Worm (Caenorhabditis elegans) whole organism, dauer: ENCODE data around the gene Y60A3A.16.
"Not testable (repeated sequence)": the region's sequence is repeated elsewhere in the genome, so short reads cannot be mapped to it uniquely, and the experiment has no call there.

Source experiments
- unc-62 ChIP-seq: sonication (generic microtip); optimal IDR thresholded peaks from 2 replicates; lab custom pipeline; 2017; ENCODE audit warnings: missing biosample characterization, missing genetic modification reagents, missing genetic modification characterization

The Y60A3A.16 gene

DNA sequence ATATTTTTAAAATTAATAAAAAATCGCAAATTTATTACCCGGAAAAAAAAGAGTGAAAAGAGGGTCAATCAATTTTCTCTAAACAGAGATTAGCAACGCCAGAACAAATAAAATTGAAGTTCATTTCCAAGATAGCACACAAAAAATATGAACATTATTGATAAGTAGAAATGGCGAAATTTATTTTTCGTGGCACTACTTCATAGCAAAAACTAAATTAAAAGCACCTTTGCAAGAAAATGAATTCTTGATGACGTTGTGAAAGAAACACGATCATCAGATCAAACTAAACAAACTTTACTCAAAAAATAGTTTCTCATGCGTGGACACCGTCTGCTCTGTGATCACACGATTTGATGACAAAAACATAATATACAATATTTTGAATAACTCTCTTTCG lies at the start of gene Y60A3A.16:
Gene Y60A3A.16 (minus strand): TSS at position 101 of the 400 bp plus-strand sequence.
- TF ChIP-seq unc-62 (GFP tag; lab: Kevin White, UChicago) = no peak

DNA sequence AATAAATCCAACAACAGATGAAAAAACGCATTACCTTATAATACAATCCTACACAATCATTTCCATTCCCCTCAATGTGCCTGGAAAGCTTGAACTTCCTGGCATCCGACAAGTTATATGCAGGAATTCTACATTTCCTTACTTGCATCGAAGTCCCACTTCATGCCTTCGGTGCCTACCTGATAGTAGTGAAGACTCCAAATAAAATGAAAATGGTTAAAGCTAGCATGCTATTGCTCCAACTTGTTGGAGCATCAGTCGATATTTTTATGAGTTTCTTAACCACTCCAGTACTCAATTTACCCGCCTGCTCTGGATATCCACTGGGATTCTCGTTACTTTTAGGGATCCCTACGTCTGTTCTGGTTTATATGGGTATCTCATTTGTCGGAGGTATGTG lies 43.1 kb upstream of the Y60A3A.16 start, which contains the start of gene srh-171:
Gene srh-171 (plus strand): TSS at position 75 of the 400 bp plus-strand sequence.
- TF ChIP-seq unc-62 (GFP tag; lab: Kevin White, UChicago) = no peak

DNA sequence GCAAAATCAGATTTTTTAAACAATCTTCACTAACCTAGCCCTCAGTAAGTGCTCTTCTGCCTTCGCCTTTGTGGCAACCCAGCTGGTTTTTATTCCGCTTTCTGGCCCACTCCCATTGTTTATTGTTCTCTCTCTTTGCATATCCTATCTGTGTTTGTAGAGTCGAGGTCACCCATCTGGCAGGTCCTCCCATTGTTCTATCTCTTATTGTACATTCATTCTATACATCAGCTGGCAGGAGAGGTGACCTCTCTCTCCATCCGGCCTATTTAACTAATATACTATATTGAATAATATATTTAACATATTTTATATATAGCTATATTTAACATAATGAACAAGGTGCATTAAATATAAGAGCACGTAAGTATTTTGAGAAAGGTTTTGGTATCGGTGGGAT lies 39.5 kb upstream of the Y60A3A.16 start:
- no peak for TF ChIP-seq unc-62 (GFP tag; lab: Kevin White, UChicago)

DNA sequence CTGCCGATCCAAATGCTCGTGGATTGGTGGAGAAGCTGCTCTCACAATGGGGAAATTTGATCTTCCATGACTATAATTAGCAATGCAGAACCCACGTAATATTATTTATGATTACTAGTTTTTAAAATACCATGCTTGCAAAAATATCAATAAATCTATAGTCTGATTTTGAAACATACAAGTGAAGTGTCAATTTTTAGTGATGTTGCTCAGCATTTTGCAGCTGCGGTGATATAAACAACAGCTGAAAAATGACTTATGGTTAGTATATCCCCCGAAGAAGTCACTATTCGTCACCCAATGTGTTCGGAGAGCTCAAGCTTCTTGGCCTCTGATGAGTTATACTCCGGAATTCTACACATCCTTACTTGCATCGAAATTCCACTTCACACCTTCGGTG lies 36.2 kb upstream of the Y60A3A.16 start, which contains the start of gene srh-172:
Gene srh-172 (plus strand): TSS at position 301 of the 400 bp plus-strand sequence.
- no peak for TF ChIP-seq unc-62 (GFP tag; lab: Kevin White, UChicago)

DNA sequence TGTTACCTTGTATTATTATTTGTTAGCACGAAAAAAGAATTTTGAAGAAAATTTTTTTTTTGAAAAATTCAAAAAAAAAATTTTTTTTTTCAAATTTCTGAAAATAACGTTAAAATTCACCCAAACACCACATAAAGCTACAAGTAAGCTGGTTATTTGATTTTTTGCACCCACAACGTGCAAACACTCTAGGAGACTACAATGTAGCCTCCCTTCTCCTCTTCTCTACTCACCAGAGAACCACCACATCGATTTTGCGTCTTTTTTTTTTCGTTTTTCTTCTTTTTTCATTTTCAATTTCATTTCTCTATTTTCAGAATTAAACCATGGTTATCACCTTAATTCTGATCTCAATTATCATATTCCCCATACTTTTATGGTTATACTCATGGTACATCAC lies 32.7 kb upstream of the Y60A3A.16 start, which contains the start of gene abhd-3.1:
Gene abhd-3.1 (plus strand): TSS at position 318 of the 400 bp plus-strand sequence.
- TF ChIP-seq unc-62 (GFP tag; lab: Kevin White, UChicago) = no peak

DNA sequence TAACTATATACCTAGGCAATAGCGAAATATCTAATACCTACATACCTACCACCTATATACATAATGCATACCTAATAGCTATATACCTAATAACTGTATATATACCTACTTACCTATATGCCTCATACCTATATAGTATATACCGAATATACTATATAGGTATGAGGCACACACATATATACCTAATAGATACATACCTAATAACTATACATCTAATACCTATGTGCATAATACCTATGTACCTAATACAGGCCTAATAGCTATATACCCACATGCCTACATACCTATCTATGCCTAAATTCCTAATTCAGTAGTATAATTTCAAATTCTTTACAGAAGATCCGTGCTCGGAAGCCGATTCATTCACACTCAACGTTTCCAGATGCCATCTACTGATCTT lies 32.0 kb upstream of the Y60A3A.16 start:
- TF ChIP-seq unc-62 (GFP tag; lab: Kevin White, UChicago) = no peak

DNA sequence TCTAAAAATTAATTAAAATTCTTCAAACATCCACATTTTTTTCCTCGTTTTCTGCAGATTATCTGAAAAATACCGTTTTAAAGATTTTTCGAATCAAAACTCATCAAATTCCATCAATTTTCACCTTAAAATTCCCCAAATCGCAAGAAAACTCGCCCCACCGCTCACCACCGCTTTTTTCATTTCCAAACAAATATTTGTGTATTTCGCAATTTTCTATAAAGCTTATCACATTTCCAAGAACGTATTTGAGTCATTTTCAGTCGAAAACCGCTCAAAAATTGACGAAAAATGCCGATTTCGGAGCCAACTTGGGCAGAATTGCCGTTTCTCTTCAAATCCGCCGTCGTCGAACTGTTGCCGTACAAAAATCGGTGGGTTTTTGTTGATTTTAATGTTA lies 27.2 kb upstream of the Y60A3A.16 start, which contains the start of gene Y60A3A.8:
Gene Y60A3A.8 (plus strand): TSS at position 258 of the 400 bp plus-strand sequence.
- TF ChIP-seq unc-62 (GFP tag; lab: Kevin White, UChicago) = not testable (repeated sequence)

DNA sequence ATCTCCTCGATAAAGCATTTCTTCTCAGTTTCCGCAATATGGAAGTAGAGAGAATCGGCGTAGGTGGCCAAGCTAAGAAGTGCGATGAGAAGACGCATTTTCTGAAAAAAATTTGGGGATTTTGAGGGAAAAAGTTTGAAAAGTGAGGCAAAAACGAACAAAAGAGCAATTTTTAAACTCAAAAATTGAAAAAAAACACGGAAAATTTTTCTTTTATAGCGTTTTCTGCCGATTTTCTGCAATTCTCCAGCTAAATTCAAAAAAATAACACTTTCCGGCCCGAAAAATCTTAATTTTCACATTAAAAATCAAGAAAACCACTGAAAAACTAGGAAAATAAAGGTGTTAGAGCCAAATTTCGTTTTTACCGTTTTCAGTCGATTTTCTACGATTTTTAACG lies 26.5 kb upstream of the Y60A3A.16 start, which contains the start of gene tmed-4:
Gene tmed-4 (minus strand): TSS at position 101 of the 400 bp plus-strand sequence.
- not testable (repeated sequence) for TF ChIP-seq unc-62 (GFP tag; lab: Kevin White, UChicago)

DNA sequence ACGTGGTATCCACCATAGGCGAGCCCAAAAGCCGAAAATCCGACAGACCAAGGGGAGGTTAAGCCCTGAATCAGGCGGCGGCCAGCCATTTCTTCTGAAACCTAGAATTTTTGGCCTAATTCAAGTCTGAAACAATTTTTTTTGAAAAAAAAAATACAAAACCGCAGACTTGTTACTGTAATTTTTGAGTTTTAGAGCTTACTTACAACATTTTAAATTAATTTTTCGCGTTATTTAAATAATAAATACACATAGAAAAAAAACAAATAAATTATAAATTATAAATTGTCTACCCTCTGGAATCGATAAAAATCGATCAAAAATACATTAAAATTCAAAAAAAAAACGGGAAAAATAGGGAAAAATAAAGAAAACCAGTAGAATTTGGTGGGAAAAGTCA lies 24.0 kb upstream of the Y60A3A.16 start, which contains the start of gene dhs-24:
Gene dhs-24 (minus strand): TSS at position 101 of the 400 bp plus-strand sequence.
- no peak for TF ChIP-seq unc-62 (GFP tag; lab: Kevin White, UChicago)

DNA sequence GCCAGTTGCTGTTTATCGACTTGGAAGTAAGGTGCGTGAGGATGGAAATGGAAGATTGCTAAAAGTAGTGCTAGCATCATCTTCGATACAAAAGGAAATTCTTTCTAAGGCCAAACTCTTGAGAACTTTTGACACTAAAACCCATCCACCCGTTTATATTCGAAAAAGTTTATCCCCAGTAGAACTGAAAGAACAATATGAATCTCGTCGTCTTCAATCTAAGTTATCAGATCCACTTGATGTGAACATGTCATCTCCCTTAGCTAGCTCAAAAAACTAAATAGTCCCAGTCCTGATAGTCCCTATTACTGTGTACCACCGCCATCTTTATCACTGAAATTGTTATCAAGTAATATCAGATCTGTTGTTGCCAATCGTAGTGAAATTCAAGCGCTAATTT lies 14.4 kb upstream of the Y60A3A.16 start:
- no peak for TF ChIP-seq unc-62 (GFP tag; lab: Kevin White, UChicago)

DNA sequence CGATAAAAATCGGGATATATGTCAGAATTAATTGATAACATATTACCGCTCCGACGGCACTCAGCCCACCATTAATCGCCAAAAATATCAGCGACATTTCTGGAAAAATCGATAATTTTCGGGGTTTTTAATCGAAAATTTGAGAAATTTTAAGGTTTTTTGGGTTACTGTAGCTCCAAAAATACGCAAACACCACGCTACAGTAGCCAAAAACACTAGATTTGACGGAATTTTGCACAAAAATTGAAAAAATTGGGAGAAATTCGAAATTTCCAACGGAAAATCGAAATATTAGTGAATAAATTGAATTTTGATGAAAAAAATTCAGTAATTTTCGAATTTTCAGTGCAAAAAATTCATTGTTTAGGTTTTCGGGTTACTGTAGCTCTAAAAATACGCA lies 11.7 kb upstream of the Y60A3A.16 start, which contains the start of gene algn-7:
Gene algn-7 (minus strand): TSS at position 101 of the 400 bp plus-strand sequence.
- TF ChIP-seq unc-62 (GFP tag; lab: Kevin White, UChicago) = no peak

DNA sequence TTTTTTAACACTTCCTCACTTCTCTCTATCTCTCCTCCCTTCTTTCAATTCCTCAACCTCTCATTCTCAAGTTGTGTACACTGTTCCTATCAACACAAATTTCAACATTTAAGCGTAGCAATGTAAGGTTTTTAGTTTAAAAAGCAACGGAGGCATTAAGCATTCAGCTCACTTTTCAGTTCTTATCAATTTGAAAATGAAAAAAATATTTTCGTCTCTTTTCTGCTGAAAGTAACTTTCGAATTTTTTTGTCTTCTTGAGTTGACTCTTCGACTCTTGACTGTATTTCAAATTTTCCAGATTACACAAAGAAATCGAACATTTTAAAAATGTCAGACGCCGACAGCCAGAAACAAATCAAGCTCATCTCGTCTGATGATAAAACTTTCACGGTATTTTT lies 1.4 kb upstream of the Y60A3A.16 start, which contains the start of gene skr-4:
Gene skr-4 (plus strand): TSS at position 301 of the 400 bp plus-strand sequence.
- no peak for TF ChIP-seq unc-62 (GFP tag; lab: Kevin White, UChicago)

DNA sequence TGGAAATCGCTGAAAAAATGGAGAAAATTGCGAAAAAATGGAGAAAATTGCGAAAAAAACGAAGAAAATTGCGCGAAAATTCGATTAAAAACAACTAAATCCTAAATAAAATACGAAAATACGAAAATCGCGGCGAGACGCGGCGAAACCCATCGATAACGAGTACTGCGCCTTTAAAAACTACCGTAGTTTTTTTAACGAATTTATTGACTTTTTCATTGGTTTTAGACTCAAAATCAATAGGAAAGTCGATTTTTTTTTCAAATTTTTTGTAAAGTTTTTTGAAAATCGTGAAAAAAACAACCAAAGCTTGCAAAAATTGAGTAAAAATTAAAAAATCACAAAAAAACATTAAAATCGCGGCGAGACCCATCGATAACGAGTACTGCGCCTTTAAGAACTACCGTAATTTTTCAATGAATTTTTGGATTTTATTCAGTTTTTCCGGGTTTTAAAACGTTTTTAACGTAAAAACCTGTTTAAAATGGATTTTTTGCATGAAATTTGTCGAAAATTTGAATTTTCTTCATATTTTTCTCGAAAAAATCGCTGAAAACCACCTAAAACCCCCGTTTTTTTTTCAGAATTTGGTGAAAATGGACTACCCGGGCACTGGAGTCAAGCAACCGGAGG lies 6.4 kb downstream of the Y60A3A.16 start, which contains the start of the genes chk-2 and Y60A3A.19:
Gene chk-2 (minus strand): TSS at position 51 of the 633 bp plus-strand sequence.
Gene Y60A3A.19 (plus strand): TSS at position 583 of the 633 bp plus-strand sequence.
- no peak for TF ChIP-seq unc-62 (GFP tag; lab: Kevin White, UChicago)

DNA sequence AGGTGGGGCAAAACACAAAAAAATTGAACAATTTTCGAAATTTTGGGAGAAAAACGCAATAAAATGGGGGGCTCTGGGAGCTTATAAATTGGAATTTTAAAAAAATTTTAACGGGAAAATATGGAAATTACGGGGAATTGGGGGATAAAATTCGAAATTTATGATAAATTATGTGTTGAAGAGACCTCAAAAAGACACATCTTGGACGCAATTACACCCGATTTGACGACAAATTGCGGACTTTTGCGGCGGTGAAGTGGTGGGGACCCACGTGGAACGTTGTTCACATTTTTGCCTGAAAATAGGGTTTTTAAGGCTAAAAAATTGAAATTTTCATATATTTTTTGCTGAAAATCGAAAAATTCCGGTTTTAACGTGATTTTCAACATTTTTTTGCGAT lies 13.7 kb downstream of the Y60A3A.16 start:
- TF ChIP-seq unc-62 (GFP tag; lab: Kevin White, UChicago) = no peak

DNA sequence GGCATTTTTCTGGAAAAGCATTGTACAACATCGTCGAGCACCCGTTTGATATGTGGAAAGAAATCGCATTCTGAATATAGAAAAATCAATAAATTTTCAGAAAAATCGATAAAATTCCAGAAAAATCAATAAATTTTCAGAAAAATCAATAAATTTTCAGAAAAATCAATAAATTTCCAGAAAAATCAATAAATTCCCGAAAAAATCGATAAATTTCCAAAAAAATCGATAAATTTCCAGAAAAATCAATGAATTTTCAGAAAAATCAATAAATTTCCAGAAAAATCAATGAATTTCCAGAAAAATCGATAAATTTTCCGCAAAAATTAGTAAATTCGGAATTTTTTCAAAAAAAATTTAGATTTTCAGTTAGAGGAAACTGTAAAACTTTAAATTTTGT lies 15.1 kb downstream of the Y60A3A.16 start, which contains the start of gene fars-2:
Gene fars-2 (minus strand): TSS at position 70 of the 400 bp plus-strand sequence.
- TF ChIP-seq unc-62 (GFP tag; lab: Kevin White, UChicago) = no peak

DNA sequence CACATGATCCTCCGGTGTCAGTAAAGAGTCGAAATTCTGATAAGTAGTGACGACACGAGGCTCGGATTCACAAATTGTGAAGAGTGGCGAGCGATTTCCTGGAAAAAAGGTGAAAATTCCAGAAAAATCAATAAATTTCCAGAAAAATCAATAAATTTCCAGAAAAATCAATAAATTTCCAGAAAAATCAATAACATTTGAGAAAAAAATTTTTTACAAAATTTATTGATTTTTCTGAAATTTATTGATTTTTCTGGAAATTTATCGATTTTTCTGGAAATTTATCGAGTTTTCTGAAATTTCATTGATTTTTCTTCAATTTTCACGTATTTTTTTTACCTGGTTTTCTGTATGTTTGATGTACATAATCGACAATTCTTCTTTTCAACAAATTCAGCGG lies 16.5 kb downstream of the Y60A3A.16 start:
- no peak for TF ChIP-seq unc-62 (GFP tag; lab: Kevin White, UChicago)
